Worm (Caenorhabditis elegans) whole organism, young adult: ENCODE results near the gene duxl-1.
"Not testable (repeated sequence)": the region's sequence is repeated elsewhere in the genome, so short reads cannot be mapped to it uniquely, and the experiment has no call there.

Source experiments
- Y67H2A.10 ChIP-seq: fragments of 200-800 bp; sonication (Bioruptor generic); conservative IDR thresholded peaks from 2 replicates; pipeline ENCODE4 v1.3.6; 2022; ENCODE audit warnings: missing genetic modification reagents, missing genetic modification characterization, missing compliant biosample characterization
- ceh-91 ChIP-seq: fragments of 200-800 bp; sonication (Bioruptor generic); IDR thresholded peaks from 2 replicates; pipeline ENCODE4 v1.3.6; 2022; ENCODE audit warnings: missing genetic modification reagents, missing genetic modification characterization, missing compliant biosample characterization
- dpl-1 ChIP-seq: fragments of 150-350 bp; optimal IDR thresholded peaks from 2 replicates; lab custom pipeline; 2014; ENCODE audit warnings: missing biosample characterization, missing genetic modification reagents, missing genetic modification characterization
- egrh-3 ChIP-seq: fragments of 200-800 bp; sonication (Bioruptor generic); IDR thresholded peaks from 2 replicates; pipeline ENCODE4 v1.3.6; 2022; ENCODE audit warnings: missing genetic modification reagents, missing genetic modification characterization, missing compliant biosample characterization
- hrde-1 ChIP-seq: sonication (generic microtip); optimal IDR thresholded peaks from 2 replicates; lab custom pipeline; 2016; ENCODE audit warnings: missing genetic modification characterization, mild to moderate bottlenecking, missing compliant biosample characterization, moderate library complexity, missing genotype, missing genetic modification reagents, borderline replicate concordance
- lin-40 ChIP-seq: sonication (generic microtip); optimal IDR thresholded peaks from 2 replicates; lab custom pipeline; 2016; ENCODE audit warnings: missing genetic modification characterization, mild to moderate bottlenecking, missing compliant biosample characterization, missing genotype, missing genetic modification reagents
- mes-4 ChIP-seq: sonication (generic microtip); optimal IDR thresholded peaks from 2 replicates; lab custom pipeline; 2016; ENCODE audit warnings: missing genotype, missing genetic modification characterization, missing compliant biosample characterization
- snpc-4 ChIP-seq, 5 experiments: fragments of 150-350 bp in 1 of 5; sonication (generic microtip) in 4 of 5; optimal IDR thresholded peaks; 2 replicates each; lab custom pipeline; 2014 to 2018; ENCODE audit warnings: missing genetic modification characterization in 5 of 5, missing biosample characterization in 3 of 5, antibody characterized with exemption in 2 of 5, mild to moderate bottlenecking in 2 of 5, missing compliant biosample characterization in 2 of 5, missing genotype in 2 of 5, moderate library complexity in 2 of 5, missing genetic modification reagents in 1 of 5
- unc-62 ChIP-seq: fragments of 150-350 bp; optimal IDR thresholded peaks from 2 replicates; lab custom pipeline; 2014; ENCODE audit warnings: missing biosample characterization, missing genetic modification reagents, missing genetic modification characterization

- TF ChIP-seq dpl-1 (GFP tag; lab: Kevin White, UChicago); mes-4 (tag; lab: Kevin White, UChicago); snpc-4 (GFP tag; optimal IDR thresholded peaks at IDR 0.05; lab: Kevin White, UChicago); snpc-4 (tag; optimal IDR thresholded peaks at IDR 0.05; lab: Kevin White, UChicago); lin-40 (tag; lab: Kevin White, UChicago); ceh-91 (GFP tag; lab: Robert Waterston, UW); Y67H2A.10 (GFP tag; lab: Robert Waterston, UW); egrh-3 (GFP tag; lab: Robert Waterston, UW); hrde-1 (tag; lab: Kevin White, UChicago); unc-62 (GFP tag; lab: Kevin White, UChicago): not testable (repeated sequence)
Observed at ce11 chrII:1660888-1661287, 2.6 kb upstream of the duxl-1 start, which contains the start of gene ZC204.13.
